Worm (Caenorhabditis elegans) whole organism, L2 larva: Measurements from ENCODE around the gene EGAP2.2.

Experiments
- aly-2 ChIP-seq: fragments of 150-350 bp; optimal IDR thresholded peaks from 2 replicates; lab custom pipeline; 2014; ENCODE audit warnings: missing biosample characterization, missing genetic modification characterization
- elt-3 ChIP-seq: sonication (generic microtip); optimal IDR thresholded peaks from 2 replicates; lab custom pipeline; 2017; ENCODE audit warnings: missing biosample characterization, missing genetic modification characterization
- fos-1 ChIP-seq: fragments of 150-350 bp; optimal IDR thresholded peaks from 2 replicates; lab custom pipeline; 2014; ENCODE audit warnings: missing biosample characterization, missing genetic modification characterization
- gmeb-1 ChIP-seq: fragments of 150-350 bp; optimal IDR thresholded peaks from 2 replicates; lab custom pipeline; 2014; ENCODE audit warnings: missing biosample characterization, missing genetic modification characterization
- lin-39 ChIP-seq: fragments of 150-350 bp; optimal IDR thresholded peaks from 2 replicates; lab custom pipeline; 2014; ENCODE audit warnings: missing biosample characterization, missing genetic modification reagents, missing genetic modification characterization
- mab-5 ChIP-seq: fragments of 150-350 bp; optimal IDR thresholded peaks from 2 replicates; lab custom pipeline; 2014; ENCODE audit warnings: missing biosample characterization, missing genetic modification characterization
- mdl-1 ChIP-seq, 2 experiments: fragments of 150-350 bp in 1 of 2; sonication (generic microtip) in 1 of 2; optimal IDR thresholded peaks; 2 replicates each; lab custom pipeline; 2017; ENCODE audit warnings: missing biosample characterization in 2 of 2, missing genetic modification characterization in 2 of 2
- nhr-237 ChIP-seq: fragments of 150-350 bp; optimal IDR thresholded peaks from 2 replicates; lab custom pipeline; 2014; ENCODE audit warnings: missing biosample characterization, missing genetic modification characterization
- nhr-77 ChIP-seq: fragments of 150-350 bp; optimal IDR thresholded peaks from 2 replicates; lab custom pipeline; 2014; ENCODE audit warnings: missing biosample characterization, missing genetic modification characterization
- ztf-11 ChIP-seq: sonication (generic microtip); optimal IDR thresholded peaks from 2 replicates; lab custom pipeline; 2017; ENCODE audit warnings: missing biosample characterization, missing genetic modification characterization

- TF ChIP-seq mdl-1 (tag; optimal IDR thresholded peaks at IDR 0.05; lab: Kevin White, UChicago) (no peak), lin-39 (tag; lab: Kevin White, UChicago) (no peak), elt-3 (tag; lab: Kevin White, UChicago) (no peak), mab-5 (no peak), nhr-77 (tag; lab: Kevin White, UChicago) (no peak), nhr-237 (tag; lab: Kevin White, UChicago) (no peak), ztf-11 (no peak), aly-2 (tag; lab: Kevin White, UChicago) (no peak), fos-1 (no peak), gmeb-1 (tag; lab: Kevin White, UChicago) (no peak)
Observed at ce11 chrII:5183207-5183606, 46.5 kb upstream of the EGAP2.2 start.
